Fruit fly (Drosophila melanogaster): Measurements from ENCODE around the gene eys.

- no peak for TF ChIP-seq CG10631 (GFP tag; optimal IDR thresholded peaks at IDR 0.05)
- no peak for TF ChIP-seq CG8319 (GFP tag; optimal IDR thresholded peaks at IDR 0.05)
- TF ChIP-seq Hr39 (GFP tag; optimal IDR thresholded peaks at IDR 0.05) = no peak
- TF ChIP-seq Gug (GFP tag; IDR thresholded peaks at IDR 0.05) = no peak
- TF ChIP-seq CG6854 (GFP tag; optimal IDR thresholded peaks at IDR 0.05) = no peak
- TF ChIP-seq CG8632 (GFP tag; optimal IDR thresholded peaks at IDR 0.05) = no peak
- no peak for TF ChIP-seq Hr4 (GFP tag; optimal IDR thresholded peaks at IDR 0.05)
- TF ChIP-seq CG10669 (GFP tag; optimal IDR thresholded peaks at IDR 0.05) = no peak
- no peak for TF ChIP-seq pdm3 (GFP tag; optimal IDR thresholded peaks at IDR 0.05)
- TF ChIP-seq spab (GFP tag; optimal IDR thresholded peaks at IDR 0.05) = no peak
- no peak for TF ChIP-seq OdsH (GFP tag; optimal IDR thresholded peaks at IDR 0.05)
These were observed 58.9 kb downstream of the eys start for dm6 chr2L:2370352-2370751.
